Worm (Caenorhabditis elegans): Measurements from ENCODE around the gene F18E2.15.

The F18E2.15 gene

ce11 chrV:12780248-12780647 lies 19.4 kb upstream of the F18E2.15 start (continued):
- TF ChIP-seq lin-13 (GFP tag; optimal IDR thresholded peaks at IDR 0.05) (no peak), mdt-29 (GFP tag; IDR thresholded peaks at IDR 0.05) (0 out of 2 replicates have a peak, but pooled peaks have one; percentile 47), duxl-1 (tag; optimal IDR thresholded peaks at IDR 0.05; ENCODE audit: poor library complexity) (peak; percentile 14), tag-97 (GFP tag; IDR thresholded peaks at IDR 0.05) (no peak), D1046.2 (GFP tag; IDR thresholded peaks at IDR 0.05) (peak; percentile 87), skn-1 (tag; optimal IDR thresholded peaks at IDR 0.05) (no peak), madf-5 (GFP tag; IDR thresholded peaks at IDR 0.05) (peak in 1 of 2 experiments; percentile 92; a peak in 2 of 4 replicates), spr-3 (GFP tag; optimal IDR thresholded peaks at IDR 0.05) (peak; percentile 72), ces-1 (GFP tag; optimal IDR thresholded peaks at IDR 0.05) (no peak), gei-8 (GFP tag; optimal IDR thresholded peaks at IDR 0.05) (peak; percentile 43), spr-1 (tag; optimal IDR thresholded peaks at IDR 0.05) (peak; percentile 31), dmd-8 (GFP tag; IDR thresholded peaks at IDR 0.05) (peak; percentile 89; the same call in 1 of the 2 replicates), zfp-3 (GFP tag; conservative IDR thresholded peaks at IDR 0.05) (peak; percentile 67), mxl-2 (GFP tag; conservative IDR thresholded peaks at IDR 0.05) (no peak; the same call in 1 of the 2 replicates), F37D6.2 (tag; optimal IDR thresholded peaks at IDR 0.05) (peak; percentile 6), nhr-111 (GFP tag; optimal IDR thresholded peaks at IDR 0.05) (peak; percentile 84), F49E8.2 (tag; optimal IDR thresholded peaks at IDR 0.05; ENCODE audit: borderline replicate concordance) (no peak), egl-43 (GFP tag; IDR thresholded peaks at IDR 0.05) (no peak; the same call in 1 of the 2 replicates), nhr-237 (tag; optimal IDR thresholded peaks at IDR 0.05) (no peak), ceh-44 (GFP tag; IDR thresholded peaks at IDR 0.05) (peak; percentile 65; the same call in 1 of the 2 replicates), nhr-28 (tag; optimal IDR thresholded peaks at IDR 0.05) (peak; percentile 21), mdl-1 (tag; optimal IDR thresholded peaks at IDR 0.05) (no peak), set-16 (GFP tag; IDR thresholded peaks at IDR 0.05) (no peak), daf-19 (GFP tag; conservative IDR thresholded peaks at IDR 0.05) (peak; percentile 77), ceh-32 (tag; optimal IDR thresholded peaks at IDR 0.05; ENCODE audit: poor library complexity) (no peak), lin-38 (GFP tag; IDR thresholded peaks at IDR 0.05) (no peak), snpc-4 (tag; optimal IDR thresholded peaks at IDR 0.05) (no peak), nhr-41 (GFP tag; IDR thresholded peaks at IDR 0.05) (no peak; the same call in 1 of the 2 replicates), lim-7 (GFP tag; IDR thresholded peaks at IDR 0.05) (peak; percentile 97), nhr-11 (tag; optimal IDR thresholded peaks at IDR 0.05) (no peak), sdz-12 (GFP tag; optimal IDR thresholded peaks at IDR 0.05) (peak; percentile 91), mxl-3 (GFP tag; optimal IDR thresholded peaks at IDR 0.05) (peak; percentile 70), nhr-77 (tag; optimal IDR thresholded peaks at IDR 0.05) (no peak), nhr-6 (tag; optimal IDR thresholded peaks at IDR 0.05) (peak; percentile 73), tra-1 (GFP tag; IDR thresholded peaks at IDR 0.05) (peak; percentile 84), nhr-25 (tag; optimal IDR thresholded peaks at IDR 0.05; ENCODE audit: borderline replicate concordance, insufficient read depth) (no peak), rbr-2 (tag; optimal IDR thresholded peaks at IDR 0.05) (peak; percentile 59), ZK546.5 (tag; optimal IDR thresholded peaks at IDR 0.05) (no peak), vab-7 (GFP tag; IDR thresholded peaks at IDR 0.05) (no peak), saeg-2 (GFP tag; IDR thresholded peaks at IDR 0.05) (0 out of 2 replicates have a peak, but pooled peaks have one; percentile 21), ceh-20 (GFP tag; IDR thresholded peaks at IDR 0.05) (0 out of 2 replicates have a peak, but pooled peaks have one; percentile 47), daf-12 (tag; optimal IDR thresholded peaks at IDR 0.05) (no peak), nhr-42 (GFP tag; IDR thresholded peaks at IDR 0.05) (no peak), pqm-1 (tag; optimal IDR thresholded peaks at IDR 0.05) (no peak), mes-2 (tag; optimal IDR thresholded peaks at IDR 0.05; ENCODE audit: poor library complexity, severe bottlenecking) (no peak), arid-1 (GFP tag; conservative IDR thresholded peaks at IDR 0.05) (peak; percentile 91), hlh-11 (tag; optimal IDR thresholded peaks at IDR 0.05) (peak; percentile 56), ZK337.2 (GFP tag; IDR thresholded peaks at IDR 0.05) (no peak), F10B5.3 (tag; optimal IDR thresholded peaks at IDR 0.05) (peak; percentile 45), R02D3.7 (tag; optimal IDR thresholded peaks at IDR 0.05) (no peak)
